Worm (Caenorhabditis elegans) whole organism, L1 larva: ENCODE measurements around the gene catp-6.

Experiments
- egl-27 ChIP-seq, 2 experiments: fragments of 150-350 bp in 1 of 2; sonication (generic microtip); optimal IDR thresholded peaks; 3 replicates each; lab custom pipeline; 2017 to 2018; ENCODE audit warnings: missing biosample characterization in 2 of 2, missing genetic modification characterization in 2 of 2, missing genetic modification reagents in 2 of 2
- nhr-12 ChIP-seq: sonication (generic microtip); optimal IDR thresholded peaks from 2 replicates; lab custom pipeline; 2017; ENCODE audit warnings: missing biosample characterization, missing genetic modification characterization
- snpc-4 ChIP-seq: fragments of 150-350 bp; optimal IDR thresholded peaks from 2 replicates; lab custom pipeline; 2014; ENCODE audit warnings: missing biosample characterization, missing genetic modification characterization
- ztf-11 ChIP-seq, 2 experiments: sonication (generic microtip); optimal IDR thresholded peaks; 2 replicates each; lab custom pipeline; 2016 to 2017; ENCODE audit warnings: missing genetic modification characterization in 2 of 2, missing biosample characterization in 1 of 2, missing compliant biosample characterization in 1 of 2

ce11 chrIV:9790708-9791107 lies 33.7 kb downstream of the catp-6 start:
- TF ChIP-seq egl-27 (tag; optimal IDR thresholded peaks at IDR 0.05; lab: Kevin White, UChicago) (no peak), snpc-4 (tag; lab: Kevin White, UChicago) (no peak), nhr-12 (tag; lab: Kevin White, UChicago) (no peak), ztf-11 (tag; optimal IDR thresholded peaks at IDR 0.05; lab: Kevin White, UChicago) (no peak)
